Worm (Caenorhabditis elegans) whole organism, L3 larva: ENCODE results near the gene fbxa-26.

Experiments
- ZK546.5 ChIP-seq: sonication (generic microtip); optimal IDR thresholded peaks from 2 replicates; lab custom pipeline; 2017; ENCODE audit warnings: missing biosample characterization, missing genetic modification characterization
- ceh-16 ChIP-seq: sonication (generic microtip); optimal IDR thresholded peaks from 2 replicates; lab custom pipeline; 2017; ENCODE audit warnings: missing biosample characterization, missing genetic modification characterization
- ceh-82 ChIP-seq: fragments of 150-350 bp; optimal IDR thresholded peaks from 2 replicates; lab custom pipeline; 2014; ENCODE audit warnings: missing biosample characterization, missing genetic modification characterization
- fos-1 ChIP-seq: fragments of 150-350 bp; optimal IDR thresholded peaks from 2 replicates; lab custom pipeline; 2014; ENCODE audit warnings: missing biosample characterization, missing genetic modification characterization
- lin-39 ChIP-seq: fragments of 150-350 bp; optimal IDR thresholded peaks from 2 replicates; lab custom pipeline; 2018; ENCODE audit warnings: missing biosample characterization, missing genetic modification reagents, missing genetic modification characterization
- nhr-23 ChIP-seq: fragments of 150-350 bp; optimal IDR thresholded peaks from 2 replicates; lab custom pipeline; 2014; ENCODE audit warnings: missing biosample characterization, missing genetic modification reagents, missing genetic modification characterization
- pqm-1 ChIP-seq: fragments of 150-350 bp; optimal IDR thresholded peaks from 2 replicates; lab custom pipeline; 2017; ENCODE audit warnings: missing biosample characterization, missing genetic modification characterization, inconsistent platforms
- unc-62 ChIP-seq: fragments of 150-350 bp; sonication (generic microtip); optimal IDR thresholded peaks from 4 replicates; lab custom pipeline; 2014; ENCODE audit warnings: missing biosample characterization, missing genetic modification reagents, missing genetic modification characterization

- no peak for TF ChIP-seq unc-62 (GFP tag; lab: Kevin White, UChicago)
- no peak for TF ChIP-seq ceh-16 (tag; lab: Kevin White, UChicago)
- no peak for TF ChIP-seq ZK546.5 (tag; lab: Kevin White, UChicago)
- TF ChIP-seq lin-39 (tag; lab: Kevin White, UChicago), result no peak
- TF ChIP-seq pqm-1 (tag; lab: Kevin White, UChicago), result no peak
- TF ChIP-seq ceh-82 (tag; lab: Kevin White, UChicago), result no peak
- no peak for TF ChIP-seq fos-1 (tag; lab: Kevin White, UChicago)
- TF ChIP-seq nhr-23 (tag; lab: Kevin White, UChicago), result no peak
These were observed 28.0 kb downstream of the fbxa-26 start for ce11 chrIII:1314283-1314682.
